Fruit fly (Drosophila melanogaster): ENCODE data around the gene CG43965.

Gene CG43965

DNA sequence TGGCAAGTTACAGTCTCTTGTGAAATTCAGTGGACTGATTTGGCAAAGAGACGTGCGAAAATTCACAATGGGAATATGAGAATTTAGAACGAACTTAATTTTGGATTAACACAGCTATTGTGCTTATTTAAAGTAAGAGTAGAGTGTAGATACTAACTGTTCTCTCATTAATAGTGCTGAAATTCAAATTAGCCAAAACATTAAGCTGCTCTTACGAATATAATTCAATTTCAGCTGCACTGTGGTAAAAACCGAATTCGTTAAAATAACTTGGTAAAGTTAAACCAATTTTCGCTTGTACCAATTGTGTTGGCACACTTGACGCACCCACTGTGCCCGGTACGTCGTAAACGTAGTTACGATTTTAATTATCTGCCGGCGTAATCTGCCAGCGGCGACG is 42.3 kb upstream of the CG43965 start (continued):
- no peak for TF ChIP-seq Hmx (GFP tag; optimal IDR thresholded peaks at IDR 0.05)
- TF ChIP-seq otp (GFP tag; IDR thresholded peaks at IDR 0.05) = no peak
- peak; percentile 48 for TF ChIP-seq Fer1 (GFP tag; optimal IDR thresholded peaks at IDR 0.05)
- TF ChIP-seq GATAe (GFP tag; conservative IDR thresholded peaks at IDR 0.05) = 0 out of 2 replicates have a peak, but pooled peaks have one; percentile 27
- TF ChIP-seq Optix (GFP tag; IDR thresholded peaks at IDR 0.05) = no peak
- TF ChIP-seq C15 (GFP tag; IDR thresholded peaks at IDR 0.05) = no peak
- no peak for TF ChIP-seq Hr78 (GFP tag; optimal IDR thresholded peaks at IDR 0.05)
- no peak; the same call in 2 of the 3 replicates for TF ChIP-seq Aef1 (GFP tag; IDR thresholded peaks at IDR 0.05)
- TF ChIP-seq Spps (tag; optimal IDR thresholded peaks at IDR 0.05) = no peak
- no peak for TF ChIP-seq CG31441 (GFP tag; IDR thresholded peaks at IDR 0.05)
- TF ChIP-seq CG11504 (tag; optimal IDR thresholded peaks at IDR 0.05) = peak; percentile 64
- TF ChIP-seq aop (GFP tag; IDR thresholded peaks at IDR 0.05) = no peak
- no peak for TF ChIP-seq CG6791 (GFP tag; IDR thresholded peaks at IDR 0.05; ENCODE audit: partially characterized antibody)
- no peak for TF ChIP-seq CG8290 (GFP tag; optimal IDR thresholded peaks at IDR 0.05)
- peak in 1 of 2 experiments; percentile 65 for TF ChIP-seq CG8290 (tag; optimal IDR thresholded peaks at IDR 0.05)
- no peak for TF ChIP-seq CG3838 (GFP tag; optimal IDR thresholded peaks at IDR 0.05)
- peak; percentile 43 for TF ChIP-seq BtbVII (GFP tag; optimal IDR thresholded peaks at IDR 0.05)
- TF ChIP-seq insv (GFP tag; optimal IDR thresholded peaks at IDR 0.05) = no peak
- peak; percentile 58 for TF ChIP-seq cwo (GFP tag; optimal IDR thresholded peaks at IDR 0.05)
- TF ChIP-seq CG12299 (tag; optimal IDR thresholded peaks at IDR 0.05) = peak; percentile 4
- no peak for TF ChIP-seq wdn (GFP tag; IDR thresholded peaks at IDR 0.05)
- TF ChIP-seq grn (GFP tag; optimal IDR thresholded peaks at IDR 0.05) = peak; percentile 12
- peak; percentile 21 for TF ChIP-seq CG13624 (GFP tag; optimal IDR thresholded peaks at IDR 0.05)
- TF ChIP-seq dmrt11E (tag; optimal IDR thresholded peaks at IDR 0.05) = no peak
- TF ChIP-seq unc-4 (GFP tag; IDR thresholded peaks at IDR 0.05; ENCODE audit: partially characterized antibody) = no peak
- TF ChIP-seq CG5245 (GFP tag; optimal IDR thresholded peaks at IDR 0.05) = no peak
- peak; percentile 60 for TF ChIP-seq gem (tag; optimal IDR thresholded peaks at IDR 0.05)
- TF ChIP-seq CG3163 (GFP tag; optimal IDR thresholded peaks at IDR 0.05) = no peak
- no peak for TF ChIP-seq CG1602 (GFP tag; optimal IDR thresholded peaks at IDR 0.05)
- no peak for TF ChIP-seq Mes4 (GFP tag; optimal IDR thresholded peaks at IDR 0.05)
- TF ChIP-seq so (GFP tag; IDR thresholded peaks at IDR 0.05) = no peak
- TF ChIP-seq hth (optimal IDR thresholded peaks at IDR 0.05) = no peak
- TF ChIP-seq CG4328 (GFP tag; optimal IDR thresholded peaks at IDR 0.05) = no peak
- TF ChIP-seq chm (GFP tag; IDR thresholded peaks at IDR 0.05) = no peak
- TF ChIP-seq Hmr (GFP tag; optimal IDR thresholded peaks at IDR 0.05) = peak; percentile 70
- no peak for TF ChIP-seq CG11085 (GFP tag; IDR thresholded peaks at IDR 0.05)
- peak; percentile 37 for TF ChIP-seq ind (GFP tag; optimal IDR thresholded peaks at IDR 0.05)
- no peak for TF ChIP-seq E2f2 (GFP tag; IDR thresholded peaks at IDR 0.05)
- no peak for TF ChIP-seq ap (GFP tag; IDR thresholded peaks at IDR 0.05)
- peak; percentile 7 for TF ChIP-seq Oli (tag; optimal IDR thresholded peaks at IDR 0.05)
- no peak for TF ChIP-seq Atf3 (GFP tag; optimal IDR thresholded peaks at IDR 0.05)
- peak; percentile 14 for TF ChIP-seq CG12744 (GFP tag; optimal IDR thresholded peaks at IDR 0.05)
- peak; percentile 47 for TF ChIP-seq mam (GFP tag; optimal IDR thresholded peaks at IDR 0.05)
- peak; percentile 39 for TF ChIP-seq Vsx1 (GFP tag; optimal IDR thresholded peaks at IDR 0.05)
- no peak; the same call in 3 of the 4 replicates for TF ChIP-seq Gug (GFP tag; IDR thresholded peaks at IDR 0.05)
- TF ChIP-seq scrt (GFP tag; optimal IDR thresholded peaks at IDR 0.05) = peak; percentile 28
- no peak for TF ChIP-seq CrebB (tag; optimal IDR thresholded peaks at IDR 0.05)
- peak; percentile 62 for TF ChIP-seq grau (tag; optimal IDR thresholded peaks at IDR 0.05)
- 0 out of 3 replicates have a peak, but pooled peaks have one; percentile 30 for TF ChIP-seq CG11560 (tag; IDR thresholded peaks at IDR 0.05)
- no peak for TF ChIP-seq ash1 (GFP tag; optimal IDR thresholded peaks at IDR 0.05)
- TF ChIP-seq toy (GFP tag; IDR thresholded peaks at IDR 0.05) = no peak
- no peak for TF ChIP-seq E2f1 (GFP tag; IDR thresholded peaks at IDR 0.05)
- TF ChIP-seq fd64A (GFP tag; optimal IDR thresholded peaks at IDR 0.05) = no peak
